Worm (Caenorhabditis elegans): ENCODE data around the gene F32G8.3.
A peak's percentile ranks its signal among the peaks of the same experiment; 100 is the strongest.

The F32G8.3 gene

DNA sequence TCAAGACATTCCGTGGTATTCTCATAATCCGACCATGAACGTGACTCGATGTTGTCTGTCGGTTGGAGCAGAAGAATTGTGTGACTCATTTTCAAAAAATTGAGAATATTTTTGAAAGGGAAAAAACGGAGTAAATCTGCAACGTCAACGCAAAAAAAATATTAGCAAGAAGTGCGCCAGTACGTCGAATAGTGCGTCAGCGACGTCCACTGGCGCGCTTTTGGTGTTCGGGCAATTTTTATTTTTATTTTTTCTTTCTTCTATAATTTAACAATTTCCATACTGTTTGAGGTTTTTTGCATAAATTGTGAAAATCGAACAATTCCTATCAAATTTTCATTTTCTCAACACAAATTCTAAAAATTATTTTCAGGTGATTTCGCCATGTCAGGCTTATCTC lies 23.8 kb upstream of the F32G8.3 start, which contains the start of the genes erh-1 and lpd-9 (continued):
- TF ChIP-seq Y67H2A.10 (GFP tag; conservative IDR thresholded peaks at IDR 0.05), result no peak
- TF ChIP-seq athp-1 (tag; optimal IDR thresholded peaks at IDR 0.05), result no peak
- TF ChIP-seq madf-10 (tag; optimal IDR thresholded peaks at IDR 0.05), result no peak
- TF ChIP-seq egl-44 (GFP tag; IDR thresholded peaks at IDR 0.05), result no peak
- TF ChIP-seq Y79H2A.3 (GFP tag; conservative IDR thresholded peaks at IDR 0.05), result no peak
- TF ChIP-seq hlh-26 (GFP tag; conservative IDR thresholded peaks at IDR 0.05), result no peak
- no peak for TF ChIP-seq ztf-22 (GFP tag; optimal IDR thresholded peaks at IDR 0.05)
- peak; percentile 63; the same call in 1 of the 2 replicates for TF ChIP-seq K11D2.4 (GFP tag; IDR thresholded peaks at IDR 0.05)
- no peak for TF ChIP-seq rec-8 (tag; optimal IDR thresholded peaks at IDR 0.05)
- no peak for TF ChIP-seq C17E4.6 (GFP tag; IDR thresholded peaks at IDR 0.05)
- no peak for TF ChIP-seq bed-2 (GFP tag; IDR thresholded peaks at IDR 0.05)
- no peak for TF ChIP-seq ceh-91 (GFP tag; IDR thresholded peaks at IDR 0.05)
- TF ChIP-seq nfyb-1 (GFP tag; IDR thresholded peaks at IDR 0.05), result peak; percentile 74
- no peak for TF ChIP-seq akir-1 (GFP tag; optimal IDR thresholded peaks at IDR 0.05)
- peak; percentile 43 for TF ChIP-seq ZK185.1 (tag; optimal IDR thresholded peaks at IDR 0.05; ENCODE audit: poor library complexity, severe bottlenecking)
- no peak for TF ChIP-seq F39B2.1 (GFP tag; IDR thresholded peaks at IDR 0.05)
- peak; percentile 70 for TF ChIP-seq repo-1 (tag; optimal IDR thresholded peaks at IDR 0.05)
- peak; percentile 71 for TF ChIP-seq madf-6 (GFP tag; IDR thresholded peaks at IDR 0.05)
- TF ChIP-seq Y53G8AR.9 (GFP tag; conservative IDR thresholded peaks at IDR 0.05), result peak; percentile 87
- no peak for TF ChIP-seq unc-130 (GFP tag; optimal IDR thresholded peaks at IDR 0.05)
- no peak for TF ChIP-seq dpff-1 (tag; optimal IDR thresholded peaks at IDR 0.05)
- peak in 1 of 3 experiments; percentile 84 for TF ChIP-seq lin-35 (GFP tag; optimal IDR thresholded peaks at IDR 0.05)
- TF ChIP-seq egl-18 (GFP tag; IDR thresholded peaks at IDR 0.05), result no peak
- no peak for TF ChIP-seq F49E8.2 (tag; optimal IDR thresholded peaks at IDR 0.05; ENCODE audit: insufficient read depth)
- peak; percentile 38 to 78 for TF ChIP-seq let-607 (tag; optimal IDR thresholded peaks at IDR 0.05)
- TF ChIP-seq B0035.1 (tag; optimal IDR thresholded peaks at IDR 0.05), result no peak
- no peak; the same call in 1 of the 2 replicates for TF ChIP-seq ceh-100 (GFP tag; IDR thresholded peaks at IDR 0.05)
- TF ChIP-seq F55B11.4 (tag; optimal IDR thresholded peaks at IDR 0.05; ENCODE audit: borderline replicate concordance, insufficient read depth), result no peak
- TF ChIP-seq ama-1 (optimal IDR thresholded peaks at IDR 0.05), result no peak
- TF ChIP-seq ama-1 (GFP tag; optimal IDR thresholded peaks at IDR 0.05), result no peak
- TF ChIP-seq mxl-1 (tag; optimal IDR thresholded peaks at IDR 0.05), result no peak
- no peak for TF ChIP-seq F57C9.4 (tag; optimal IDR thresholded peaks at IDR 0.05)
- peak; percentile 40; the same call in 1 of the 2 replicates for TF ChIP-seq madf-8 (GFP tag; conservative IDR thresholded peaks at IDR 0.05)
- TF ChIP-seq hmg-20 (GFP tag; IDR thresholded peaks at IDR 0.05), result peak; percentile 48; the same call in 1 of the 2 replicates
- TF ChIP-seq xnd-1 (tag; optimal IDR thresholded peaks at IDR 0.05), result peak; percentile 41
- TF ChIP-seq ztf-18 (tag; optimal IDR thresholded peaks at IDR 0.05), result peak; percentile 98
- TF ChIP-seq F52B5.7 (tag; optimal IDR thresholded peaks at IDR 0.05), result no peak
- peak; percentile 23 for TF ChIP-seq gei-17 (GFP tag; optimal IDR thresholded peaks at IDR 0.05)
- TF ChIP-seq snpc-4 (GFP tag; optimal IDR thresholded peaks at IDR 0.05), result peak; percentile 19
- peak in 2 of 4 experiments; percentile 47 to 63 for TF ChIP-seq snpc-4 (tag; optimal IDR thresholded peaks at IDR 0.05)
- no peak for TF ChIP-seq rpc-1 (optimal IDR thresholded peaks at IDR 0.05)
- no peak for TF ChIP-seq rpc-1 (tag; optimal IDR thresholded peaks at IDR 0.05)
- peak; percentile 2 for TF ChIP-seq atf-7 (tag; optimal IDR thresholded peaks at IDR 0.05)
- peak; percentile 57 for TF ChIP-seq snpc-1.3 (tag; optimal IDR thresholded peaks at IDR 0.05; ENCODE audit: insufficient read depth)
- no peak for TF ChIP-seq F10E7.11 (tag; optimal IDR thresholded peaks at IDR 0.05)
- 0 out of 2 replicates have a peak, but pooled peaks have one; percentile 38 for TF ChIP-seq attf-6 (GFP tag; IDR thresholded peaks at IDR 0.05)
- TF ChIP-seq ceh-58 (GFP tag; IDR thresholded peaks at IDR 0.05), result no peak
- peak; percentile 77; the same call in 1 of the 2 replicates for TF ChIP-seq madf-3 (GFP tag; IDR thresholded peaks at IDR 0.05)
- peak; percentile 82 for TF ChIP-seq mcd-1 (GFP tag; IDR thresholded peaks at IDR 0.05)
